Worm (Caenorhabditis elegans) whole organism, young adult: ENCODE results near the gene K10H10.13.

Experiments
- B0019.2 ChIP-seq: fragments of 200-800 bp; sonication (Bioruptor generic); conservative IDR thresholded peaks from 2 replicates; pipeline ENCODE4 v1.3.6; 2022; ENCODE audit warnings: missing genetic modification reagents, missing genetic modification characterization, missing compliant biosample characterization
- B0261.1 ChIP-seq: sonication (generic microtip); optimal IDR thresholded peaks from 2 replicates; lab custom pipeline; 2016; ENCODE audit warnings: mild to moderate bottlenecking, missing genetic modification characterization, moderate library complexity, missing compliant biosample characterization
- C06A6.2 ChIP-seq: fragments of 200-800 bp; sonication (Bioruptor generic); conservative IDR thresholded peaks from 2 replicates; pipeline ENCODE4 v1.3.6; 2022; ENCODE audit warnings: missing genetic modification characterization, missing compliant biosample characterization
- C17E4.6 ChIP-seq: fragments of 200-800 bp; sonication (Bioruptor generic); IDR thresholded peaks from 2 replicates; pipeline ENCODE4 v1.3.6; 2022; ENCODE audit warnings: missing genetic modification reagents, missing genetic modification characterization, missing compliant biosample characterization
- D2030.7 ChIP-seq: fragments of 200-800 bp; sonication (Bioruptor generic); IDR thresholded peaks from 2 replicates; pipeline ENCODE4 v1.3.6; 2022; ENCODE audit warnings: missing genetic modification reagents, missing genetic modification characterization, missing compliant biosample characterization
- F23B12.7 ChIP-seq: sonication (generic microtip); optimal IDR thresholded peaks from 2 replicates; lab custom pipeline; 2017; ENCODE audit warnings: missing genetic modification characterization, mild to moderate bottlenecking, missing compliant biosample characterization, antibody characterized with exemption, moderate library complexity; ENCODE audit not compliant: insufficient read depth
- F37B4.10 ChIP-seq: fragments of 200-800 bp; sonication (Bioruptor generic); IDR thresholded peaks from 2 replicates; pipeline ENCODE4 v1.3.6; 2022; ENCODE audit warnings: missing genetic modification characterization, missing compliant biosample characterization
- F57C9.4 ChIP-seq: sonication (generic microtip); optimal IDR thresholded peaks from 2 replicates; lab custom pipeline; 2017; ENCODE audit warnings: mild to moderate bottlenecking, missing genetic modification characterization, missing compliant biosample characterization
- K11D2.4 ChIP-seq: fragments of 200-800 bp; sonication (Bioruptor generic); IDR thresholded peaks from 2 replicates; pipeline ENCODE4 v1.3.6; 2022; ENCODE audit warnings: missing genetic modification reagents, missing genetic modification characterization, missing compliant biosample characterization
- T26A5.8 ChIP-seq: sonication (generic microtip); optimal IDR thresholded peaks from 2 replicates; lab custom pipeline; 2016; ENCODE audit warnings: missing genetic modification characterization, missing compliant biosample characterization
- Y53G8AR.9 ChIP-seq: fragments of 200-800 bp; sonication (Bioruptor generic); conservative IDR thresholded peaks from 2 replicates; pipeline ENCODE4 v1.3.6; 2022; ENCODE audit warnings: missing genetic modification reagents, missing genetic modification characterization, missing compliant biosample characterization
- aptf-3 ChIP-seq: fragments of 200-800 bp; sonication (Bioruptor generic); IDR thresholded peaks from 2 replicates; pipeline ENCODE4 v1.3.6; 2022; ENCODE audit warnings: missing genetic modification characterization, missing compliant biosample characterization
- bed-1 ChIP-seq: fragments of 200-800 bp; sonication (Bioruptor generic); IDR thresholded peaks from 2 replicates; pipeline ENCODE4 v1.3.6; 2022; ENCODE audit warnings: missing genetic modification reagents, missing genetic modification characterization, missing compliant biosample characterization
- bed-2 ChIP-seq: fragments of 200-800 bp; sonication (Bioruptor generic); IDR thresholded peaks from 2 replicates; pipeline ENCODE4 v1.3.6; 2022; ENCODE audit warnings: missing genetic modification reagents, missing genetic modification characterization, missing compliant biosample characterization
- cebp-1 ChIP-seq, 2 experiments: fragments of 200-800 bp in 1 of 2; sonication (Bioruptor generic) in 1 of 2; sonication (generic microtip) in 1 of 2; IDR thresholded peaks in 1 of 2; optimal IDR thresholded peaks in 1 of 2; 2 replicates each; pipeline versions ENCODE4 v1.3.6 to Lab custom; 2017 to 2022; ENCODE audit warnings: missing compliant biosample characterization in 2 of 2, missing genetic modification characterization in 2 of 2, mild to moderate bottlenecking in 1 of 2, missing genetic modification reagents in 1 of 2, moderate library complexity in 1 of 2
- cebp-2 ChIP-seq: fragments of 200-800 bp; sonication (Bioruptor generic); IDR thresholded peaks from 2 replicates; pipeline ENCODE4 v1.3.6; 2022; ENCODE audit warnings: missing genetic modification characterization, missing compliant biosample characterization
- ceh-27 ChIP-seq: fragments of 200-800 bp; sonication (Bioruptor generic); optimal IDR thresholded peaks from 2 replicates; lab custom pipeline; 2018; ENCODE audit warnings: mild to moderate bottlenecking, missing genetic modification characterization, moderate library complexity, missing compliant biosample characterization
- ceh-40 ChIP-seq: fragments of 200-800 bp; sonication (Bioruptor generic); IDR thresholded peaks from 2 replicates; pipeline ENCODE4 v1.3.6; 2022; ENCODE audit warnings: missing genetic modification characterization, missing compliant biosample characterization
- die-1 ChIP-seq: sonication (generic microtip); optimal IDR thresholded peaks from 2 replicates; lab custom pipeline; 2016; ENCODE audit warnings: missing genotype, mild to moderate bottlenecking, missing genetic modification characterization, missing compliant biosample characterization
- efl-1 ChIP-seq: fragments of 150-350 bp; optimal IDR thresholded peaks from 2 replicates; lab custom pipeline; 2014; ENCODE audit warnings: missing biosample characterization, missing genetic modification reagents, missing genetic modification characterization
- egl-44 ChIP-seq: fragments of 200-800 bp; sonication (Bioruptor generic); IDR thresholded peaks from 2 replicates; pipeline ENCODE4 v1.3.6; 2022; ENCODE audit warnings: missing genetic modification reagents, missing genetic modification characterization, missing compliant biosample characterization
- hsf-1 ChIP-seq: fragments of 200-800 bp; sonication (Bioruptor generic); IDR thresholded peaks from 2 replicates; pipeline ENCODE4 v1.3.6; 2022; ENCODE audit warnings: missing genetic modification reagents, missing genetic modification characterization, missing compliant biosample characterization
- lag-1 ChIP-seq: fragments of 200-800 bp; sonication (Bioruptor generic); IDR thresholded peaks from 2 replicates; pipeline ENCODE4 v1.3.6; 2022; ENCODE audit warnings: missing genetic modification reagents, missing genetic modification characterization, missing compliant biosample characterization
- let-607 ChIP-seq, 2 experiments: fragments of 200-800 bp in 1 of 2; sonication (Bioruptor generic) in 1 of 2; sonication (generic microtip) in 1 of 2; optimal IDR thresholded peaks; 2 replicates each; lab custom pipeline; 2016 to 2018; ENCODE audit warnings: mild to moderate bottlenecking in 2 of 2, missing compliant biosample characterization in 2 of 2, missing genetic modification characterization in 2 of 2, moderate library complexity in 2 of 2, missing genotype in 1 of 2
- lin-26 ChIP-seq: fragments of 200-800 bp; sonication (Bioruptor generic); IDR thresholded peaks from 2 replicates; pipeline ENCODE4 v1.3.6; 2022; ENCODE audit warnings: missing genetic modification reagents, missing genetic modification characterization, missing compliant biosample characterization
- lsl-1 ChIP-seq: fragments of 200-800 bp; sonication (Bioruptor generic); optimal IDR thresholded peaks from 2 replicates; lab custom pipeline; 2018; ENCODE audit warnings: mild to moderate bottlenecking, missing genetic modification characterization, moderate library complexity, missing compliant biosample characterization
- madf-8 ChIP-seq: fragments of 200-800 bp; sonication (Bioruptor generic); conservative IDR thresholded peaks from 2 replicates; pipeline ENCODE4 v1.3.6; 2022; ENCODE audit warnings: missing genetic modification reagents, missing genetic modification characterization, missing compliant biosample characterization
- mcd-1 ChIP-seq: fragments of 200-800 bp; sonication (Bioruptor generic); IDR thresholded peaks from 2 replicates; pipeline ENCODE4 v1.3.6; 2022; ENCODE audit warnings: missing genetic modification reagents, missing genetic modification characterization, missing compliant biosample characterization
- mes-4 ChIP-seq: sonication (generic microtip); optimal IDR thresholded peaks from 2 replicates; lab custom pipeline; 2016; ENCODE audit warnings: missing genotype, missing genetic modification characterization, missing compliant biosample characterization
- nfya-1 ChIP-seq: sonication (generic microtip); optimal IDR thresholded peaks from 2 replicates; lab custom pipeline; 2017; ENCODE audit warnings: antibody characterized with exemption, missing compliant biosample characterization, missing genetic modification characterization, borderline replicate concordance; ENCODE audit not compliant: insufficient read depth
- nhr-120 ChIP-seq: fragments of 200-800 bp; sonication (Bioruptor generic); IDR thresholded peaks from 2 replicates; pipeline ENCODE4 v1.3.6; 2022; ENCODE audit warnings: missing genetic modification characterization, missing compliant biosample characterization
- nhr-27 ChIP-seq: fragments of 200-800 bp; sonication (Bioruptor generic); optimal IDR thresholded peaks from 2 replicates; lab custom pipeline; 2018; ENCODE audit warnings: mild to moderate bottlenecking, missing genetic modification characterization, moderate library complexity, missing compliant biosample characterization
- nhr-80 ChIP-seq: sonication (generic microtip); optimal IDR thresholded peaks from 2 replicates; lab custom pipeline; 2016; ENCODE audit warnings: missing genetic modification characterization, missing compliant biosample characterization
- repo-1 ChIP-seq: sonication (generic microtip); optimal IDR thresholded peaks from 2 replicates; lab custom pipeline; 2017; ENCODE audit warnings: mild to moderate bottlenecking, missing genetic modification characterization, missing compliant biosample characterization
- sdz-38 ChIP-seq: sonication (generic microtip); optimal IDR thresholded peaks from 2 replicates; lab custom pipeline; 2016; ENCODE audit warnings: missing genotype, missing genetic modification characterization, missing compliant biosample characterization
- sea-2 ChIP-seq: fragments of 200-800 bp; sonication (Bioruptor generic); IDR thresholded peaks from 2 replicates; pipeline ENCODE4 v1.3.6; 2022; ENCODE audit warnings: missing genetic modification characterization, missing compliant biosample characterization
- snpc-3.4 ChIP-seq: sonication (generic microtip); optimal IDR thresholded peaks from 2 replicates; lab custom pipeline; 2017; ENCODE audit warnings: missing genetic modification characterization, mild to moderate bottlenecking, missing compliant biosample characterization, antibody characterized with exemption, moderate library complexity, missing genotype, missing genetic modification reagents
- snpc-4 ChIP-seq, 5 experiments: fragments of 150-350 bp in 1 of 5; sonication (generic microtip) in 4 of 5; optimal IDR thresholded peaks; 2 replicates each; lab custom pipeline; 2014 to 2018; ENCODE audit warnings: missing genetic modification characterization in 5 of 5, missing biosample characterization in 3 of 5, antibody characterized with exemption in 2 of 5, mild to moderate bottlenecking in 2 of 5, missing compliant biosample characterization in 2 of 5, missing genotype in 2 of 5, moderate library complexity in 2 of 5, missing genetic modification reagents in 1 of 5
- sptf-2 ChIP-seq: fragments of 200-800 bp; sonication (Bioruptor generic); optimal IDR thresholded peaks from 2 replicates; lab custom pipeline; 2018; ENCODE audit warnings: mild to moderate bottlenecking, missing genetic modification characterization, missing compliant biosample characterization
- tbx-9 ChIP-seq: sonication (generic microtip); optimal IDR thresholded peaks from 2 replicates; lab custom pipeline; 2016; ENCODE audit warnings: borderline replicate concordance, missing genetic modification characterization, inconsistent platforms, missing compliant biosample characterization
- tlf-1 ChIP-seq: fragments of 200-800 bp; sonication (Bioruptor generic); optimal IDR thresholded peaks from 2 replicates; lab custom pipeline; 2018; ENCODE audit warnings: mild to moderate bottlenecking, missing genetic modification characterization, missing compliant biosample characterization
- zfh-2 ChIP-seq: fragments of 200-800 bp; sonication (Bioruptor generic); conservative IDR thresholded peaks from 2 replicates; pipeline ENCODE4 v1.3.6; 2022; ENCODE audit warnings: missing genetic modification reagents, missing genetic modification characterization, missing compliant biosample characterization
- zim-3 ChIP-seq: sonication (generic microtip); optimal IDR thresholded peaks from 2 replicates; lab custom pipeline; 2017; ENCODE audit warnings: mild to moderate bottlenecking, missing genetic modification characterization, moderate library complexity, missing compliant biosample characterization
- ztf-18 ChIP-seq: sonication (generic microtip); optimal IDR thresholded peaks from 2 replicates; lab custom pipeline; 2016; ENCODE audit warnings: missing genotype, mild to moderate bottlenecking, missing genetic modification characterization, missing compliant biosample characterization
- ztf-25 ChIP-seq: fragments of 200-800 bp; sonication (Bioruptor generic); IDR thresholded peaks from 2 replicates; pipeline ENCODE4 v1.3.6; 2022; ENCODE audit warnings: missing genetic modification reagents, missing genetic modification characterization, missing compliant biosample characterization
- ztf-26 ChIP-seq: sonication (generic microtip); optimal IDR thresholded peaks from 2 replicates; lab custom pipeline; 2017; ENCODE audit warnings: missing genetic modification characterization, missing compliant biosample characterization
- ztf-3 ChIP-seq: fragments of 200-800 bp; sonication (Bioruptor generic); optimal IDR thresholded peaks from 2 replicates; lab custom pipeline; 2018; ENCODE audit warnings: mild to moderate bottlenecking, missing genetic modification characterization, missing compliant biosample characterization

The K10H10.13 gene

DNA sequence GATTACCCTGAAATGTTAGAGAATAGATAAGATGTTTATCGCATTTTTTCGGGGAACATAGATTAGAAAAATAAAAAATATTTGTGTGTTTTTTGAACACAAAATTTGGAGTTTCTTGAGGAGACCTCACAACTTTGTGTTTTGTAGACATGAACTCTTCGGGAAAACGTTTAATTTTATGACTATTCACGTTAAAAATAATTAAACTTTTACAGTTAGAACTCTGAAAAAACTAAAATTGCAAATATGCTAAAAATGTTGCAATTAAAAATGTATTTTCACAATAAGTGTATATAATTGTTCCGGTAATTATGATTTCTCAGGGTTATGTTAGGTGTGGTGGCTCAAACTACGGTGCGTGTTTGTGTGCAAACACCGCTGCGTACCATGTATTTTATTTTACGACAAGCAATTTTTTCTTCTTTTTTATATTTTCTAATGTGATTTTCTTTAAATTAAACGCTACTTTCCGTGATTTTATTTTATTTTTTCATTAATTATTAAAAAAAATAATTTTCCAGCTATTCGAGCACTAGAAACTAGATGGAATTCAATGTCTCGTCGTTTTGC, 17.2 kb upstream of the K10H10.13 start, which contains the start of the genes F57C2.5 and spat-1 (continued):
- TF ChIP-seq cebp-1 (GFP tag; IDR thresholded peaks at IDR 0.05; lab: Robert Waterston, UW): no peak
- TF ChIP-seq cebp-1 (tag; optimal IDR thresholded peaks at IDR 0.05; lab: Kevin White, UChicago): peak; percentile 49
- no peak for TF ChIP-seq tlf-1 (GFP tag; lab: Kevin White, UChicago)
- no peak for TF ChIP-seq ztf-26 (tag; lab: Kevin White, UChicago)
- peak; percentile 24; the same call in 1 of the 2 replicates for TF ChIP-seq mcd-1 (GFP tag; lab: Robert Waterston, UW)
- TF ChIP-seq D2030.7 (GFP tag; lab: Robert Waterston, UW): peak; percentile 76; the same call in 1 of the 2 replicates
- no peak for TF ChIP-seq F37B4.10 (GFP tag; lab: Robert Waterston, UW)
- TF ChIP-seq lag-1 (GFP tag; lab: Robert Waterston, UW): no peak
- no peak for TF ChIP-seq mes-4 (tag; lab: Kevin White, UChicago)
- TF ChIP-seq Y53G8AR.9 (GFP tag; lab: Robert Waterston, UW): no peak
- TF ChIP-seq lsl-1 (GFP tag; lab: Kevin White, UChicago): peak; percentile 88
- TF ChIP-seq zfh-2: no peak
- no peak for TF ChIP-seq nhr-120
- no peak for TF ChIP-seq C17E4.6
- no peak for TF ChIP-seq bed-2 (GFP tag; lab: Robert Waterston, UW)
- TF ChIP-seq cebp-2: no peak
- no peak for TF ChIP-seq nhr-27
- TF ChIP-seq repo-1 (tag; lab: Kevin White, UChicago): no peak
- TF ChIP-seq lin-26: no peak
- no peak for TF ChIP-seq B0019.2 (GFP tag; lab: Robert Waterston, UW)
- TF ChIP-seq nhr-80: peak; percentile 62
- no peak for TF ChIP-seq hsf-1 (GFP tag; lab: Robert Waterston, UW)
- TF ChIP-seq F57C9.4 (tag; lab: Kevin White, UChicago): no peak
- TF ChIP-seq let-607 (tag; optimal IDR thresholded peaks at IDR 0.05; lab: Kevin White, UChicago): peak in 1 of 2 experiments; percentile 32
- TF ChIP-seq ceh-40 (GFP tag; lab: Robert Waterston, UW): no peak
- no peak for TF ChIP-seq sea-2 (GFP tag; lab: Robert Waterston, UW)
- no peak for TF ChIP-seq die-1 (tag; lab: Kevin White, UChicago)
- TF ChIP-seq ztf-18: peak; percentile 42
- TF ChIP-seq F23B12.7 (tag; lab: Kevin White, UChicago): peak; percentile 47
- TF ChIP-seq efl-1 (GFP tag; lab: Kevin White, UChicago): no peak
- TF ChIP-seq nfya-1 (tag; lab: Kevin White, UChicago): no peak
- TF ChIP-seq C06A6.2: no peak
- no peak for TF ChIP-seq sdz-38 (tag; lab: Kevin White, UChicago)
- no peak for TF ChIP-seq K11D2.4
- no peak for TF ChIP-seq zim-3 (tag; lab: Kevin White, UChicago)
- TF ChIP-seq bed-1: no peak
- TF ChIP-seq snpc-3.4 (tag; lab: Kevin White, UChicago): peak; percentile 25
- no peak for TF ChIP-seq tbx-9 (tag; lab: Kevin White, UChicago)
- no peak for TF ChIP-seq egl-44
- TF ChIP-seq B0261.1: peak; percentile 18
- TF ChIP-seq ceh-27 (GFP tag; lab: Kevin White, UChicago): peak; percentile 59
- TF ChIP-seq aptf-3 (GFP tag; lab: Robert Waterston, UW): no peak
- no peak for TF ChIP-seq T26A5.8 (tag; lab: Kevin White, UChicago)
- peak; percentile 12; the same call in 1 of the 2 replicates for TF ChIP-seq madf-8 (GFP tag; lab: Robert Waterston, UW)
- TF ChIP-seq snpc-4 (GFP tag; optimal IDR thresholded peaks at IDR 0.05; lab: Kevin White, UChicago): no peak
- TF ChIP-seq snpc-4 (tag; optimal IDR thresholded peaks at IDR 0.05; lab: Kevin White, UChicago): peak in 3 of 4 experiments; percentile 27 to 44 (median 40)
- no peak for TF ChIP-seq sptf-2 (GFP tag; lab: Kevin White, UChicago)
- TF ChIP-seq ztf-3 (GFP tag; lab: Kevin White, UChicago): no peak
- no peak for TF ChIP-seq ztf-25 (GFP tag; lab: Robert Waterston, UW)
